Worm (Caenorhabditis elegans): ENCODE data around the gene mltn-13.

DNA sequence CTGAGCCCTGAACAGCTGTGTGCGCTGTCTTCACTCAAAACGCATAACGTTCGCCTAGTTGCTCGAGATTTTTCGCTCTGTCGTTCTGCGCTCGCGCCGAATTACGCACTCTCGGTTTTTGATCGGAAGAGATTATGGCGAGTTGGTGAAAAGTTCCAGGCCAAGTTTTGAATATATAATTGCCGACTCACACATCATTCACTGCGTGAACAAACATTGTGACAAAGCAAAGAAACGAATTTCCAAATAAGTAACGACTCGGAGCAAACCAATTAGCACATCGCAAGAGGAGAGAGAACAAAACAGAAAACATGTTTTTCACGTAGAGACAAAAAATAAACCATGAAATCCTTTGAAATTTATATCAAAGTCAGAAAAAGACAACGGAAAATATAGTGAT, 12.8 kb downstream of the mltn-13 start:
- TF ChIP-seq nhr-237 (tag; optimal IDR thresholded peaks at IDR 0.05), result no peak
- TF ChIP-seq ZK546.5 (tag; optimal IDR thresholded peaks at IDR 0.05), result no peak
- TF ChIP-seq nhr-11 (tag; optimal IDR thresholded peaks at IDR 0.05), result no peak
- no peak for TF ChIP-seq lin-39 (tag; optimal IDR thresholded peaks at IDR 0.05)
- TF ChIP-seq zag-1 (tag; optimal IDR thresholded peaks at IDR 0.05), result no peak
- TF ChIP-seq lsy-2 (tag; optimal IDR thresholded peaks at IDR 0.05), result no peak
- TF ChIP-seq unc-55 (GFP tag; optimal IDR thresholded peaks at IDR 0.05), result no peak
- no peak for TF ChIP-seq aly-2 (tag; optimal IDR thresholded peaks at IDR 0.05)
- TF ChIP-seq nhr-25 (tag; optimal IDR thresholded peaks at IDR 0.05), result no peak
- TF ChIP-seq fos-1 (tag; optimal IDR thresholded peaks at IDR 0.05), result no peak

Data from whole organism, L2 larva.